Fruit fly (Drosophila melanogaster): ENCODE data around the gene CG16704.

CG16704 gene

dm6 chr2L:3647521-3648172 lies 44.7 kb downstream of the CG16704 start (continued):
- TF ChIP-seq lilli (GFP tag; optimal IDR thresholded peaks at IDR 0.05) (no peak), CG17361 (GFP tag; IDR thresholded peaks at IDR 0.05) (no peak), CG10209 (GFP tag; optimal IDR thresholded peaks at IDR 0.05) (peak; percentile 6), CG4360 (GFP tag; IDR thresholded peaks at IDR 0.05) (peak; percentile 41), pan (optimal IDR thresholded peaks at IDR 0.05) (no peak), pan (GFP tag; optimal IDR thresholded peaks at IDR 0.05 in 1 of 2, IDR thresholded peaks at IDR 0.05 in 1 of 2) (peak in 1 of 2 experiments; percentile 55), ems (GFP tag; optimal IDR thresholded peaks at IDR 0.05) (no peak), CG3407 (GFP tag; optimal IDR thresholded peaks at IDR 0.05) (peak; percentile 56), ATbp (GFP tag; optimal IDR thresholded peaks at IDR 0.05) (peak; percentile 59), gce (GFP tag; IDR thresholded peaks at IDR 0.05) (no peak), Vsx1 (GFP tag; optimal IDR thresholded peaks at IDR 0.05) (peak; percentile 34), Fer3 (tag; optimal IDR thresholded peaks at IDR 0.05) (no peak), cato (GFP tag; optimal IDR thresholded peaks at IDR 0.05; ENCODE audit: borderline replicate concordance) (peak; percentile 7), crol (GFP tag; IDR thresholded peaks at IDR 0.05) (no peak), CG33557 (GFP tag; optimal IDR thresholded peaks at IDR 0.05) (peak; percentile 33), CG17359 (tag; optimal IDR thresholded peaks at IDR 0.05) (peak; percentile 22), lbe (GFP tag; optimal IDR thresholded peaks at IDR 0.05) (peak; percentile 16), Blimp-1 (GFP tag; optimal IDR thresholded peaks at IDR 0.05) (peak; percentile 3), ci (GFP tag; IDR thresholded peaks at IDR 0.05) (0 out of 3 replicates have a peak, but pooled peaks have one; percentile 39), gsb (GFP tag; IDR thresholded peaks at IDR 0.05) (no peak), gsb-n (tag; optimal IDR thresholded peaks at IDR 0.05) (peak; percentile 47), CG17328 (GFP tag; IDR thresholded peaks at IDR 0.05) (peak; percentile 21; the same call in 1 of the 2 replicates), CG8944 (GFP tag; optimal IDR thresholded peaks at IDR 0.05) (no peak), Ptx1 (GFP tag; IDR thresholded peaks at IDR 0.05) (0 out of 2 replicates have a peak, but pooled peaks have one; percentile 30), Drgx (GFP tag; IDR thresholded peaks at IDR 0.05) (peak; percentile 70), CG3995 (GFP tag; optimal IDR thresholded peaks at IDR 0.05) (no peak), CG15601 (tag; optimal IDR thresholded peaks at IDR 0.05) (peak; percentile 60), dmrt99B (tag; optimal IDR thresholded peaks at IDR 0.05) (peak; percentile 36), Abd-B (GFP tag; optimal IDR thresholded peaks at IDR 0.05) (no peak), nerfin-1 (tag; optimal IDR thresholded peaks at IDR 0.05) (no peak), Xrp1 (GFP tag; IDR thresholded peaks at IDR 0.05) (0 out of 2 replicates have a peak, but pooled peaks have one; percentile 30), E2f2 (GFP tag; IDR thresholded peaks at IDR 0.05) (peak; percentile 15; the same call in 1 of the 2 replicates), D (optimal IDR thresholded peaks at IDR 0.05) (no peak), D (GFP tag; optimal IDR thresholded peaks at IDR 0.05) (peak; percentile 19), CG2202 (tag; optimal IDR thresholded peaks at IDR 0.05) (peak; percentile 45), corto (GFP tag; optimal IDR thresholded peaks at IDR 0.05) (no peak), PHDP (tag; optimal IDR thresholded peaks at IDR 0.05) (peak; percentile 31), nerfin-2 (GFP tag; IDR thresholded peaks at IDR 0.05; ENCODE audit: partially characterized antibody) (no peak), vvl (GFP tag; IDR thresholded peaks at IDR 0.05) (peak; percentile 28; the same call in 1 of the 2 replicates), Sox100B (GFP tag; optimal IDR thresholded peaks at IDR 0.05) (peak; percentile 42), CG2875 (GFP tag; optimal IDR thresholded peaks at IDR 0.05) (peak; percentile 20), CG11723 (GFP tag; optimal IDR thresholded peaks at IDR 0.05) (peak; percentile 9), onecut (GFP tag; IDR thresholded peaks at IDR 0.05) (peak; percentile 26), CG7987 (GFP tag; optimal IDR thresholded peaks at IDR 0.05) (peak; percentile 7), Asciz (GFP tag; optimal IDR thresholded peaks at IDR 0.05) (peak; percentile 54), CG2712 (tag; optimal IDR thresholded peaks at IDR 0.05) (peak; percentile 26), bab2 (GFP tag; optimal IDR thresholded peaks at IDR 0.05) (no peak), CG1233 (GFP tag; optimal IDR thresholded peaks at IDR 0.05) (peak; percentile 8), salm (tag; optimal IDR thresholded peaks at IDR 0.05) (peak; percentile 7)

All from whole organism, embryonic.